Worm (Caenorhabditis elegans) whole organism, dauer: ENCODE measurements around the gene col-2.

Source experiments
- unc-62 ChIP-seq: sonication (generic microtip); optimal IDR thresholded peaks from 2 replicates; lab custom pipeline; 2017; ENCODE audit warnings: missing biosample characterization, missing genetic modification reagents, missing genetic modification characterization

Gene col-2

ce11 chrIV:10047108-10047507 is 38.1 kb downstream of the col-2 start, which contains the start of gene T04B2.3:
Gene T04B2.3, plus strand, starts transcription at chrIV:10047408.
- no peak for TF ChIP-seq unc-62

- no peak for TF ChIP-seq unc-62
These were observed 39.2 kb downstream of the col-2 start for ce11 chrIV:10046005-10046404.

ce11 chrIV:10042881-10043280 is 42.4 kb downstream of the col-2 start, which contains the start of gene frk-1:
Gene frk-1, plus strand, starts transcription at chrIV:10043181.
- no peak for TF ChIP-seq unc-62

ce11 chrIV:10040803-10041202 is 44.4 kb downstream of the col-2 start, which contains the start of gene dhs-31:
Gene dhs-31, minus strand, starts transcription at chrIV:10040903.
- TF ChIP-seq unc-62, result no peak

ce11 chrIV:10036966-10037365 is 48.3 kb downstream of the col-2 start, which contains the start of gene F44D12.10:
Gene F44D12.10, minus strand, starts transcription at chrIV:10037066.
- no peak for TF ChIP-seq unc-62
